Worm (Caenorhabditis elegans): ENCODE measurements around the gene C25F9.5.

The C25F9.5 gene

DNA sequence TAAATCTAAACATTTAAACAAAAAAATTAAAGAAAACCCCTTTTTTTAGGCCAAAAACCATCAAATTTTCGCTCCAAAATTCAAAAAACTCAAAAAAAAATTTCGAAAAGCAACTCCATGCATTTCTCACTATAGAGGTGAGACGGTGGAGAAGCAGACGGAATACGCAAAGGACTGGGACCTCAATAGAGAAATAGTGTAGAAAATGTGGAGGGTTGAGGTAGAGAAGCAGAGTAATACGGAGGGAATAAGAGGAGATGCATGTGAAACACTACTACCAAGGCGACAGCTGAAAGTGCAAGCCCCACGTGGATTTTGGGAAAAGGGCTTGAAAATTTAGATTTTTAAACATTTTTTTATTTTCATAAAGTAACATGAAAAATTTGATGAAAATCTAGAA is 19.4 kb downstream of the C25F9.5 start:
- TF ChIP-seq lin-32 (GFP tag; optimal IDR thresholded peaks at IDR 0.05) (no peak), zip-8 (tag; optimal IDR thresholded peaks at IDR 0.05) (no peak), nhr-28 (tag; optimal IDR thresholded peaks at IDR 0.05) (no peak), mep-1 (tag; optimal IDR thresholded peaks at IDR 0.05) (peak; percentile 18), flh-1 (GFP tag; optimal IDR thresholded peaks at IDR 0.05) (no peak), unc-120 (tag; optimal IDR thresholded peaks at IDR 0.05; ENCODE audit: poor library complexity, severe bottlenecking) (no peak), sptf-1 (tag; optimal IDR thresholded peaks at IDR 0.05) (peak; percentile 28), mab-5 (tag; optimal IDR thresholded peaks at IDR 0.05) (no peak), pha-4 (tag; optimal IDR thresholded peaks at IDR 0.05) (peak; percentile 15), ham-2 (GFP tag; optimal IDR thresholded peaks at IDR 0.05) (no peak), tbx-8 (GFP tag; optimal IDR thresholded peaks at IDR 0.05) (no peak), nhr-2 (tag; optimal IDR thresholded peaks at IDR 0.05) (no peak), hlh-1 (tag; optimal IDR thresholded peaks at IDR 0.05) (no peak), ces-1 (GFP tag; optimal IDR thresholded peaks at IDR 0.05) (no peak), ztf-11 (tag; optimal IDR thresholded peaks at IDR 0.05) (no peak), ceh-43 (GFP tag; optimal IDR thresholded peaks at IDR 0.05) (no peak), ceh-83 (GFP tag; optimal IDR thresholded peaks at IDR 0.05) (no peak), lin-13 (tag; optimal IDR thresholded peaks at IDR 0.05) (no peak)

DNA sequence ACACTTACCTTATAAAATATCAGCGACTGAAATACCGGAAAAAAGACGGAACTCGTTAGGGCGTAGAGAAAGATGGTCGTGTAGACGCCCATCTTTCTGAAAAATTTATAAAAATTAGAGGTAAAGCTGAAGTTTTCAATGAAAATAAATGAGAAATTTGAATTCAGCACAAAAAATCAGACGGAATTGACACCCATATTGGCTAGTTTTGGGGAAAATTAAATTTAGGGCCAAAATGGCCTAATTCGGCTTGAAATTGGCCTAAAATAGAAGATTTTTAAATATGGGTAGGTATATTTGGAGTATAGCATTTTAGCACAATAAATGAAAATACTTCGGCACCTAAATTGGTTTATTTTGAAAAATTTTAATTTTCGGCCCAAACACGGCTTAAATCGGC is 20.6 kb downstream of the C25F9.5 start, which contains the start of gene slcr-46.2:
TSS of gene slcr-46.2 (minus strand) at position 101 of the 400 bp plus-strand sequence.
- TF ChIP-seq nhr-12 (tag; optimal IDR thresholded peaks at IDR 0.05) (no peak), unc-62 (GFP tag; optimal IDR thresholded peaks at IDR 0.05) (no peak), elt-1 (tag; optimal IDR thresholded peaks at IDR 0.05; ENCODE audit: borderline replicate concordance, insufficient read depth) (no peak), M03D4.4 (tag; optimal IDR thresholded peaks at IDR 0.05) (no peak), zip-8 (tag; optimal IDR thresholded peaks at IDR 0.05) (no peak), flh-1 (GFP tag; optimal IDR thresholded peaks at IDR 0.05) (no peak), lin-32 (GFP tag; optimal IDR thresholded peaks at IDR 0.05) (no peak)

DNA sequence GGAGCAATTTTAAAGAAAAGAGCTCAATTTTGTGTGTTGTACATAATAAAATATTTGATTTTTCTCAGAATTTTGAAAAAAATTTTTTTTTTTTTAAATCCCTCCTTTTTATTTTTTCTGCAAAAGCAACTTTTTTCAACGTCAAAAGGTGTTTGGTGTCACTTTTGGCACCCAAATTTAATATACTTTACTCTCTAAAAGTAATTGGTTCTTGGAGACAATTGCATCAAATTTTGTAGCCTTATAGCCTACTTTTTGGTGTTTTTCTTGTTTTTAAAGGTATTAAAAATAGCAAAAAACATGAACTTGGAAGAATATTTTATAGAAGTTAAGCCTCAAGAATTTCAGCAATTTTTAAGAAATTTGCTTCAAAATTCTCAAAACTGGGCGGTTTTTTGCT is 29.7 kb downstream of the C25F9.5 start, which contains the start of gene srw-84:
TSS of gene srw-84 (plus strand) at position 301 of the 400 bp plus-strand sequence.
- no peak for TF ChIP-seq snpc-4 (tag; optimal IDR thresholded peaks at IDR 0.05)
- TF ChIP-seq mep-1 (tag; optimal IDR thresholded peaks at IDR 0.05) = no peak
- no peak for TF ChIP-seq mls-2 (tag; optimal IDR thresholded peaks at IDR 0.05)
- TF ChIP-seq ceh-39 (tag; optimal IDR thresholded peaks at IDR 0.05) = no peak
- no peak for TF ChIP-seq nhr-237 (tag; optimal IDR thresholded peaks at IDR 0.05)
- no peak for TF ChIP-seq bed-3 (GFP tag; optimal IDR thresholded peaks at IDR 0.05)
- TF ChIP-seq ceh-43 (GFP tag; optimal IDR thresholded peaks at IDR 0.05) = no peak
- no peak for TF ChIP-seq blmp-1 (tag; optimal IDR thresholded peaks at IDR 0.05)
- TF ChIP-seq lin-32 (GFP tag; optimal IDR thresholded peaks at IDR 0.05) = no peak
- no peak for TF ChIP-seq lsy-2 (tag; optimal IDR thresholded peaks at IDR 0.05)
- no peak for TF ChIP-seq nhr-12 (tag; optimal IDR thresholded peaks at IDR 0.05)
- no peak for TF ChIP-seq cnd-1 (tag; optimal IDR thresholded peaks at IDR 0.05)
- TF ChIP-seq unc-120 (tag; optimal IDR thresholded peaks at IDR 0.05; ENCODE audit: poor library complexity, severe bottlenecking) = no peak
- TF ChIP-seq elt-1 (tag; optimal IDR thresholded peaks at IDR 0.05; ENCODE audit: borderline replicate concordance, insufficient read depth) = no peak
- no peak for TF ChIP-seq nhr-76 (tag; optimal IDR thresholded peaks at IDR 0.05)
- no peak for TF ChIP-seq ceh-83 (GFP tag; optimal IDR thresholded peaks at IDR 0.05)

DNA sequence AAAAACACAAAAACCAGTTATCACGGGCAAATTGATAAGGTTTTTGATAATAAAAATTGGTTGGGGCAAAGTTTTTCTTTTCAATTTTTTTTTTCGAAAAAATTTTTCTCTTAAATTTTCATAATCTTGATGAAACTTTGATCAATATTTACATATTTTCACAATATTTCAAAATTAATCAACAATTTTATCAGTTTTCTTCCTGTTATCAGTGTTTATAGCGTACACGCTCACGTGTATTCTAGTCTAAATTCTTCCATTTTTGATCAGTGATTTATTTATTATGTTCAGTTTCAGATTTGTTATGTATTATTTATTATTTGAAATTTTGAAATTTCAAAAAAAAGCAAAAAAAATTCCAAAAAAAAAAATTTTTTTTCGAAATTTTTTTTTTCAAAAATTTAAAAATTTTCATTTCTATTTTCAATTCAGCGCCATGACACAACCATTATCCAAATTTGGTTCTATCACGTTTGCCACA is 33.6 kb downstream of the C25F9.5 start, which contains the start of gene nceh-1:
TSS of gene nceh-1 (plus strand) at position 431 of the 481 bp plus-strand sequence.
- TF ChIP-seq ceh-39 (tag; optimal IDR thresholded peaks at IDR 0.05) (no peak), ceh-83 (GFP tag; optimal IDR thresholded peaks at IDR 0.05) (no peak), M03D4.4 (tag; optimal IDR thresholded peaks at IDR 0.05) (no peak)

DNA sequence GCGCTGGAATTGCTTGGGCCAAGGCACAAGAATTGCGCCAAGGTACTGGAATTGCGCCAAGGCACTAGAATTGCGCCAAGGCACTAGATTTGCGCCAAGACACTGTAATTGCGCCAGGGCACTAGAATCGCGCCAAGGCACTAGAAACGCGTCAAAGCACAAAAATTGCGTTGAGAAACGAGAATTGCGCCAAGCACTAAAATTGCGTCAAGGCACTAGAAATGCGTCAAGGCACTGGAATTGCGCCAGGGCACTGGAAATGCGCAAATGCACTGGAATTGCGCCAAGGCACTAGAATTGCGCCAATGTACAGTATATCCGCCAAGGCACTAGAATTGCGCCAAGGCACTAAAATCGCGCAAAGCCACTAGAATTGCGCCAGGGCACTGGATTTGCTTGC is 38.9 kb downstream of the C25F9.5 start:
- TF ChIP-seq drap-1 (GFP tag; optimal IDR thresholded peaks at IDR 0.05) (peak; percentile 59), zip-8 (tag; optimal IDR thresholded peaks at IDR 0.05) (no peak), sptf-1 (tag; optimal IDR thresholded peaks at IDR 0.05) (peak; percentile 13)

Data from whole organism, mixed stage, embryonic.